Fruit fly (Drosophila melanogaster): ENCODE data around the gene CG4842.

- TF ChIP-seq CG8478 (optimal IDR thresholded peaks at IDR 0.05) (no peak), CTCF (optimal IDR thresholded peaks at IDR 0.05) (no peak)
Measured at dm6 chr3L:16330740-16331139, 37.4 kb upstream of the CG4842 start, which contains the start of gene CG33060.

Data from S2 (cell line).